Worm (Caenorhabditis elegans) whole organism, L4/young adult: ENCODE measurements around the gene C49A9.9.

ENCODE experiments used
- W03F9.2 ChIP-seq: fragments of 150-350 bp; optimal IDR thresholded peaks from 2 replicates; lab custom pipeline; 2014; ENCODE audit warnings: missing biosample characterization, missing genetic modification characterization
- dao-5 ChIP-seq: sonication (generic microtip); optimal IDR thresholded peaks from 2 replicates; lab custom pipeline; 2016; ENCODE audit warnings: missing genotype, missing genetic modification characterization, moderate library complexity, missing compliant biosample characterization
- him-1 ChIP-seq: sonication (generic microtip); optimal IDR thresholded peaks from 2 replicates; lab custom pipeline; 2016; ENCODE audit warnings: missing genotype, missing genetic modification reagents, missing genetic modification characterization, missing compliant biosample characterization

DNA sequence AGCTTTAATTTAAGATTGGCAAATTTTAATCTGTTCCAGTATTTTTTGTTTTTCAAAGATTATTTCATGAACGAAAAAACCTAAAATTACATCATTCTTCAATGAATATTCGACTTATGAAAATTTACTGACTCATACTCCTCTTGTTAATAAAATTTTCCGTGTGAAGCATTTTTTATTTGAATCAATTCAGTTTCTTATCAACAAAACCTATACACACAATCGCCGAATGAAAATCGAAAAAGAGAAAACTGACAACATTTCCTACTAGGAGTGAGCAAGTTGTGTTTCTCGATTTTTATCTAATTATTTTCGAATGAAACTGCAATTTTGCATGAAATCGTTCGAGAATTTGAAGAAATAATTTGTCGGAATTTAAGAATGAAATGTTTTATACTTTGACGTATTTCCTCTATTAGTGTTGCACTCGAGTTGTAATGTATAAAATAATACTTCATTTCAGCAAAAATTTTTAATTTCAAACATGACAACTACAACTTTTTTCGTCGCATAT, 13.4 kb downstream of the C49A9.9 start, which contains the start of gene F58F9.4:
- no peak for TF ChIP-seq W03F9.2 (tag; lab: Kevin White, UChicago)
- TF ChIP-seq dao-5 (tag; lab: Kevin White, UChicago), result no peak
- no peak for TF ChIP-seq him-1 (tag; lab: Kevin White, UChicago)
